Worm (Caenorhabditis elegans) whole organism, L3 larva: ENCODE results near the gene W01B6.4.
"Not testable (repeated sequence)": the region's sequence is repeated elsewhere in the genome, so short reads cannot be mapped to it uniquely, and the experiment has no call there.

Source experiments
- R02D3.7 ChIP-seq: fragments of 150-350 bp; optimal IDR thresholded peaks from 2 replicates; lab custom pipeline; 2014; ENCODE audit warnings: missing biosample characterization, missing genetic modification characterization
- aly-2 ChIP-seq: fragments of 150-350 bp; optimal IDR thresholded peaks from 2 replicates; lab custom pipeline; 2014; ENCODE audit warnings: missing biosample characterization, missing genetic modification characterization
- ama-1 ChIP-seq: fragments of 150-350 bp; optimal IDR thresholded peaks from 2 replicates; lab custom pipeline; 2018
- ceh-16 ChIP-seq: sonication (generic microtip); optimal IDR thresholded peaks from 2 replicates; lab custom pipeline; 2017; ENCODE audit warnings: missing biosample characterization, missing genetic modification characterization
- ceh-28 ChIP-seq: fragments of 150-350 bp; optimal IDR thresholded peaks from 2 replicates; lab custom pipeline; 2014; ENCODE audit warnings: missing biosample characterization, missing genetic modification reagents, missing genetic modification characterization
- ceh-82 ChIP-seq: fragments of 150-350 bp; optimal IDR thresholded peaks from 2 replicates; lab custom pipeline; 2014; ENCODE audit warnings: missing biosample characterization, missing genetic modification characterization
- ceh-9 ChIP-seq: sonication (generic microtip); optimal IDR thresholded peaks from 2 replicates; lab custom pipeline; 2018; ENCODE audit warnings: missing biosample characterization, missing genetic modification characterization
- daf-12 ChIP-seq: fragments of 150-350 bp; optimal IDR thresholded peaks from 2 replicates; lab custom pipeline; 2014; ENCODE audit warnings: missing biosample characterization, missing genetic modification reagents, missing genetic modification characterization
- egl-5 ChIP-seq: fragments of 150-350 bp; optimal IDR thresholded peaks from 2 replicates; lab custom pipeline; 2017; ENCODE audit warnings: missing biosample characterization, missing genetic modification reagents, missing genetic modification characterization, inconsistent platforms
- elt-1 ChIP-seq: fragments of 150-350 bp; optimal IDR thresholded peaks from 2 replicates; lab custom pipeline; 2014; ENCODE audit warnings: missing biosample characterization, missing genetic modification characterization
- elt-2 ChIP-seq: sonication (generic microtip); optimal IDR thresholded peaks from 2 replicates; lab custom pipeline; 2016; ENCODE audit warnings: missing genetic modification reagents, mild to moderate bottlenecking, missing genetic modification characterization, missing compliant biosample characterization
- elt-3 ChIP-seq, 3 experiments: fragments of 150-350 bp in 1 of 3; sonication (generic microtip) in 2 of 3; optimal IDR thresholded peaks; 2 replicates in 2 of 3; 4 replicates in 1 of 3; lab custom pipeline; 2014 to 2017; ENCODE audit warnings: missing biosample characterization in 3 of 3, missing genetic modification characterization in 3 of 3
- fkh-2 ChIP-seq: fragments of 150-350 bp; optimal IDR thresholded peaks from 2 replicates; lab custom pipeline; 2014; ENCODE audit warnings: missing biosample characterization, missing genetic modification reagents, missing genetic modification characterization
- fos-1 ChIP-seq: fragments of 150-350 bp; optimal IDR thresholded peaks from 2 replicates; lab custom pipeline; 2014; ENCODE audit warnings: missing biosample characterization, missing genetic modification characterization
- jun-1 ChIP-seq: fragments of 150-350 bp; optimal IDR thresholded peaks from 2 replicates; lab custom pipeline; 2014; ENCODE audit warnings: missing biosample characterization, missing genetic modification reagents, missing genetic modification characterization
- lin-15B ChIP-seq: fragments of 150-350 bp; optimal IDR thresholded peaks from 2 replicates; lab custom pipeline; 2014; ENCODE audit warnings: missing biosample characterization, missing genetic modification characterization
- lin-39 ChIP-seq: fragments of 150-350 bp; optimal IDR thresholded peaks from 2 replicates; lab custom pipeline; 2018; ENCODE audit warnings: missing biosample characterization, missing genetic modification reagents, missing genetic modification characterization
- lsy-12 ChIP-seq: sonication (generic microtip); optimal IDR thresholded peaks from 2 replicates; lab custom pipeline; 2016; ENCODE audit warnings: mild to moderate bottlenecking, missing genetic modification characterization, missing compliant biosample characterization
- mml-1 ChIP-seq: fragments of 150-350 bp; sonication (generic microtip); optimal IDR thresholded peaks from 3 replicates; lab custom pipeline; 2014; ENCODE audit warnings: missing biosample characterization, missing genetic modification characterization
- nfya-1 ChIP-seq: sonication (generic microtip); optimal IDR thresholded peaks from 2 replicates; lab custom pipeline; 2017; ENCODE audit warnings: missing genetic modification characterization, mild to moderate bottlenecking, missing compliant biosample characterization, antibody characterized with exemption, moderate library complexity; ENCODE audit not compliant: insufficient read depth
- nhr-11 ChIP-seq: fragments of 150-350 bp; optimal IDR thresholded peaks from 2 replicates; lab custom pipeline; 2014; ENCODE audit warnings: missing biosample characterization, missing genetic modification characterization
- nhr-12 ChIP-seq: fragments of 150-350 bp; optimal IDR thresholded peaks from 2 replicates; lab custom pipeline; 2014; ENCODE audit warnings: missing biosample characterization, missing genetic modification characterization
- nhr-23 ChIP-seq: fragments of 150-350 bp; optimal IDR thresholded peaks from 2 replicates; lab custom pipeline; 2014; ENCODE audit warnings: missing biosample characterization, missing genetic modification reagents, missing genetic modification characterization
- nhr-25 ChIP-seq: sonication (generic microtip); optimal IDR thresholded peaks from 2 replicates; lab custom pipeline; 2017; ENCODE audit warnings: missing biosample characterization, missing genetic modification characterization
- nhr-28 ChIP-seq: fragments of 150-350 bp; optimal IDR thresholded peaks from 2 replicates; lab custom pipeline; 2014; ENCODE audit warnings: missing biosample characterization, missing genetic modification characterization
- nhr-43 ChIP-seq: sonication (generic microtip); optimal IDR thresholded peaks from 2 replicates; lab custom pipeline; 2016; ENCODE audit warnings: mild to moderate bottlenecking, missing genetic modification characterization, missing compliant biosample characterization; ENCODE audit not compliant: poor library complexity, severe bottlenecking
- nhr-67 ChIP-seq: fragments of 150-350 bp; optimal IDR thresholded peaks from 2 replicates; lab custom pipeline; 2014; ENCODE audit warnings: missing biosample characterization, missing genetic modification characterization
- nhr-77 ChIP-seq: fragments of 150-350 bp; optimal IDR thresholded peaks from 2 replicates; lab custom pipeline; 2014; ENCODE audit warnings: missing biosample characterization, missing genetic modification characterization
- sea-2 ChIP-seq: fragments of 150-350 bp; sonication (generic microtip); optimal IDR thresholded peaks from 4 replicates; lab custom pipeline; 2014; ENCODE audit warnings: missing biosample characterization, missing genetic modification reagents, missing genetic modification characterization
- tbx-2 ChIP-seq: sonication (generic microtip); optimal IDR thresholded peaks from 2 replicates; lab custom pipeline; 2016; ENCODE audit warnings: mild to moderate bottlenecking, missing genetic modification characterization, missing compliant biosample characterization
- unc-39 ChIP-seq: sonication (generic microtip); optimal IDR thresholded peaks from 4 replicates; lab custom pipeline; 2017; ENCODE audit warnings: missing biosample characterization, missing genetic modification characterization
- unc-62 ChIP-seq: fragments of 150-350 bp; sonication (generic microtip); optimal IDR thresholded peaks from 4 replicates; lab custom pipeline; 2014; ENCODE audit warnings: missing biosample characterization, missing genetic modification reagents, missing genetic modification characterization
- ztf-4 ChIP-seq: fragments of 150-350 bp; optimal IDR thresholded peaks from 2 replicates; lab custom pipeline; 2014; ENCODE audit warnings: missing biosample characterization, missing genetic modification characterization

Gene W01B6.4

DNA sequence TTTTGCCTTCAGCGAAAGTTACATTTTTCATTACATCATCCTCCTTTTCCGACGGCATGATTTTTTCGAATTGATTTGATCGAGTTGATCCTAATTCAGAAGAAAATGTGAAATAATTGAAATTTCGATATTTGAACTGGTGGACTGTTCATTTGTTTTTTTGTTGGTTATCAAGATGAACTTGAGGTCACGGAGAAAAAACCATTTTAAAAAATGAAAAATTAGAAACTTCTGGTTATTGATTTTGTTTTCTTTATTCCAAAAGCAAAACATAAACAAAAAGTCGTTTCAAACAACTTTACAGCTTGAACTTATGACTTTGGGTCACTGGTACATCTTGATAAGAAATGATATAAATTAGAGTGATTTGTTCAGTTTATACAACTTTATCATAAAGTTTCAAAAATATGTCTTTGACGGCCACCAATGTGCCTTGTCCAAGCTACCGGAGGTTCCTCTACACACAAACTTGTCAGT, at the start of gene W01B6.4, which contains the start of gene ttbk-4:
TSS of gene W01B6.4 (plus strand) at position 427 of the 477 bp plus-strand sequence.
TSS of gene ttbk-4 (minus strand) at position 101 of the 477 bp plus-strand sequence.
- TF ChIP-seq fos-1 (tag; lab: Kevin White, UChicago) (no peak), nhr-23 (no peak), sea-2 (GFP tag; lab: Kevin White, UChicago) (no peak), lsy-12 (tag; lab: Kevin White, UChicago) (no peak), nhr-25 (tag; lab: Kevin White, UChicago) (no peak), nhr-77 (no peak), nhr-43 (tag; lab: Kevin White, UChicago) (no peak), nhr-12 (tag; lab: Kevin White, UChicago) (no peak), fkh-2 (tag; lab: Kevin White, UChicago) (no peak), ceh-82 (tag; lab: Kevin White, UChicago) (no peak), tbx-2 (tag; lab: Kevin White, UChicago) (no peak), ztf-4 (tag; lab: Kevin White, UChicago) (no peak), jun-1 (tag; lab: Kevin White, UChicago) (no peak), elt-2 (tag; lab: Kevin White, UChicago) (no peak), ama-1 (no peak), elt-3 (tag; optimal IDR thresholded peaks at IDR 0.05; lab: Kevin White, UChicago) (no peak)

DNA sequence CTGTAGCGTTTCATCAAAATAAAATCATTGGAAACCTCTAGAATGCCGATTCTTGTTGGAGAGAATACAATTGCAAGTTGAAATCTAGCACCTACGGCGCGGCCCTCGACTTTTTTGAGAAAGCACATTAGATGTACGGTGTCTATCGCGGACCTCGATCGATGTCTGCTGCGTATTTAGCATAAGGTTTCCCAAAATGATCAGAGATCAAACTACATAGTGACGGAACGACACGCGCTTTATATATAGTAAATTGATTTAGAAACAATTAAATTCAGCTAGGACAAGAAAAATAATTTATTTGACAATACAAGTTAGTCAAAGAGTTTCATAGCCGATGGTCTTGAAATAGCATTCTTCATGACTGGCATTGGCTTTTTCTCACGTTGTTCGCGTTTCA, 49.1 kb upstream of the W01B6.4 start:
- TF ChIP-seq fos-1 (tag; lab: Kevin White, UChicago) (no peak), nhr-12 (tag; lab: Kevin White, UChicago) (no peak), nhr-11 (tag; lab: Kevin White, UChicago) (no peak), elt-2 (tag; lab: Kevin White, UChicago) (no peak), daf-12 (tag; lab: Kevin White, UChicago) (no peak), aly-2 (tag; lab: Kevin White, UChicago) (no peak), nhr-28 (tag; lab: Kevin White, UChicago) (no peak), fkh-2 (tag; lab: Kevin White, UChicago) (no peak), nhr-23 (no peak), unc-62 (GFP tag; lab: Kevin White, UChicago) (no peak), ceh-82 (tag; lab: Kevin White, UChicago) (no peak), nhr-25 (tag; lab: Kevin White, UChicago) (no peak), R02D3.7 (tag; lab: Kevin White, UChicago) (no peak), ceh-28 (tag; lab: Kevin White, UChicago) (no peak), lin-39 (tag; lab: Kevin White, UChicago) (no peak)

DNA sequence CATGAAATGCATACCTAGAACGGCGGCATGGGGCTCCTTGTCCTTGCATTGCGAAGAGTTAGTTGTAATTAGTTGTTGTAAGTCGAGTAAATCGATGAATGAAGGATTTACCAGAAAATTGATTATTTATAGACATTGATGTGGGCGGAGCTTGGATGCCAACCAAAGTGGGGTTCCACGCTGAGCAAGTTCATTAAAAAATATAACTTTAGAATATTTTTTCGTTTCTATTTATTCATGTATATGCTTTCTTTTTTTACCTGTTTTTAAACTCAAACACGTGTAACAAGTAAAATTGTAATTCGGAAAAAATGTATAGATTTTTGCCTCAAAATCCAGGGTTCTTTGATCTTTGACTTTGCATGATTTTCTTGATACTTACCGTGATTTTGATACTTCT, 47.7 kb upstream of the W01B6.4 start, which contains the start of gene gipc-2:
TSS of gene gipc-2 (minus strand) at position 101 of the 400 bp plus-strand sequence.
- TF ChIP-seq ceh-28 (tag; lab: Kevin White, UChicago) (no peak), nhr-67 (no peak), jun-1 (tag; lab: Kevin White, UChicago) (no peak), fkh-2 (tag; lab: Kevin White, UChicago) (no peak), ceh-9 (tag; lab: Kevin White, UChicago) (no peak), nfya-1 (tag; lab: Kevin White, UChicago) (no peak), elt-1 (tag; lab: Kevin White, UChicago) (no peak), lsy-12 (tag; lab: Kevin White, UChicago) (no peak), nhr-28 (tag; lab: Kevin White, UChicago) (no peak), ztf-4 (tag; lab: Kevin White, UChicago) (no peak)
- TF ChIP-seq, all 47 proteins: peak for 0

- TF ChIP-seq ama-1; fkh-2 (tag; lab: Kevin White, UChicago); elt-1 (tag; lab: Kevin White, UChicago): not testable (repeated sequence)
Measured at ce11 chrIV:10028779-10029178, 46.5 kb upstream of the W01B6.4 start, which contains the start of the genes F44D12.16 and msd-2. F44D12.16 (plus strand) TSS chrIV:10029079. msd-2 (plus strand) TSS chrIV:10029083.

DNA sequence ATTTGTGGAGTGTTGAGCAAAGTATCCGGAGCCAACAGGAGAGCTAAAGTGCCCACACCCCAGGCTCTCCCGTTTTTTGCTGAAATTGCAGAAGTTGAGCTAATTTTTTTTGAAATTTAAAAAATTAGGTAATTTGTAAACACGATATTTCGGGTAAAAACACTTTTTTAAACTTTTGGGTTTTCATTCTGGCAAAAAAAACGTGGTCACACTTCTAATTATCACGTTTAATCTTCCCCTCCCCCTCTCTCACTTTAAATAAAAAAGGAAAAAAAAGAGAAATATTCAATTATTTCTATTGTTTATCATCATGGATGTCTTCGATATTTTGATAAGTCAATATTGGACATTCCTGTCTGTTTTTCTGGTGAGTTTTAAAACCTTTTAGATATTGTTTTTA, 42.2 kb upstream of the W01B6.4 start, which contains the start of gene F44D12.6:
TSS of gene F44D12.6 (plus strand) at position 301 of the 400 bp plus-strand sequence.
- no peak for TF ChIP-seq ceh-9 (tag; lab: Kevin White, UChicago)
- TF ChIP-seq mml-1 (tag; lab: Kevin White, UChicago), result no peak
- TF ChIP-seq jun-1 (tag; lab: Kevin White, UChicago), result no peak
- TF ChIP-seq ama-1, result no peak
- TF ChIP-seq nhr-28 (tag; lab: Kevin White, UChicago), result no peak
- no peak for TF ChIP-seq lsy-12 (tag; lab: Kevin White, UChicago)
- TF ChIP-seq ceh-16, result no peak
- no peak for TF ChIP-seq nhr-43 (tag; lab: Kevin White, UChicago)
- no peak for TF ChIP-seq unc-39 (tag; lab: Kevin White, UChicago)
- no peak for TF ChIP-seq nhr-12 (tag; lab: Kevin White, UChicago)
- no peak for TF ChIP-seq egl-5
- no peak for TF ChIP-seq lin-15B (tag; lab: Kevin White, UChicago)
- TF ChIP-seq nhr-25 (tag; lab: Kevin White, UChicago), result no peak
